Worm (Caenorhabditis elegans) whole organism, mixed stage, embryonic: Measurements from ENCODE around the gene F47B7.3.

Experiments used
- M03D4.4 ChIP-seq: sonication (generic microtip); optimal IDR thresholded peaks from 2 replicates; lab custom pipeline; 2017; ENCODE audit warnings: mild to moderate bottlenecking, missing genetic modification characterization, missing compliant biosample characterization
- blmp-1 ChIP-seq: fragments of 150-350 bp; optimal IDR thresholded peaks from 2 replicates; lab custom pipeline; 2014; ENCODE audit warnings: missing biosample characterization, missing genetic modification characterization
- ceh-39 ChIP-seq: fragments of 150-350 bp; optimal IDR thresholded peaks from 2 replicates; lab custom pipeline; 2014; ENCODE audit warnings: missing biosample characterization, missing genetic modification characterization
- ces-1 ChIP-seq: fragments of 150-350 bp; optimal IDR thresholded peaks from 2 replicates; lab custom pipeline; 2014; ENCODE audit warnings: missing biosample characterization, missing genetic modification reagents, missing genetic modification characterization
- cnd-1 ChIP-seq: fragments of 200-800 bp; sonication (Bioruptor generic); optimal IDR thresholded peaks from 2 replicates; lab custom pipeline; 2018; ENCODE audit warnings: mild to moderate bottlenecking, missing genetic modification characterization, missing compliant biosample characterization
- lin-13 ChIP-seq: fragments of 150-350 bp; optimal IDR thresholded peaks from 2 replicates; lab custom pipeline; 2014; ENCODE audit warnings: missing biosample characterization, missing genetic modification characterization
- mab-5 ChIP-seq: fragments of 150-350 bp; optimal IDR thresholded peaks from 2 replicates; lab custom pipeline; 2014; ENCODE audit warnings: missing biosample characterization, missing genetic modification characterization
- mep-1 ChIP-seq: fragments of 150-350 bp; optimal IDR thresholded peaks from 2 replicates; lab custom pipeline; 2017; ENCODE audit warnings: missing biosample characterization, missing genetic modification reagents, missing genetic modification characterization, inconsistent platforms
- mls-2 ChIP-seq: sonication (generic microtip); optimal IDR thresholded peaks from 2 replicates; lab custom pipeline; 2016; ENCODE audit warnings: mild to moderate bottlenecking, missing genetic modification characterization, moderate library complexity, missing compliant biosample characterization
- nhr-2 ChIP-seq: fragments of 150-350 bp; optimal IDR thresholded peaks from 2 replicates; lab custom pipeline; 2014; ENCODE audit warnings: missing biosample characterization, missing genetic modification characterization
- nhr-28 ChIP-seq: fragments of 150-350 bp; optimal IDR thresholded peaks from 2 replicates; lab custom pipeline; 2014; ENCODE audit warnings: missing biosample characterization, missing genetic modification characterization
- nhr-76 ChIP-seq: sonication (generic microtip); optimal IDR thresholded peaks from 2 replicates; lab custom pipeline; 2017; ENCODE audit warnings: missing biosample characterization, missing genetic modification characterization
- unc-39 ChIP-seq: fragments of 150-350 bp; optimal IDR thresholded peaks from 2 replicates; lab custom pipeline; 2014; ENCODE audit warnings: missing biosample characterization, missing genetic modification characterization
- ztf-11 ChIP-seq: fragments of 150-350 bp; optimal IDR thresholded peaks from 2 replicates; lab custom pipeline; 2014; ENCODE audit warnings: missing biosample characterization, missing genetic modification characterization

DNA sequence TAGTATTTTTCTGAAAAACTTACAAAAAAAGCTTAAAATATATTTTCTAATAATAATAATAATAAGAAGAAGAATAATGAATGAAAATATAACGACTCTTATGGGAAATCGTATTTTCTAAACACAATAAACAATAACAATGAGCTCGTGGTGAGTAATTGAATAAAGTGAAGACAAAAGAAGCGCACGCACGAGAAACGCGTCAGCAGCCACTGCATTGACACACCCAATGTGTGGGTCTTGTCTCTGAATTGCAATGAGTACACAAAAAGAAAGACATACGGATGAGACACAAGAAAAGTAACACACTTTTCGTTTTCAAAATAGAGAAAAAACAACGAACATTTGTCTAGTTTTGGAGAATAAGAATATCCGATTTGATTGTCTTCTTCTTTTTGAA lies 39.1 kb upstream of the F47B7.3 start, which contains the start of gene F35A5.8:
- TF ChIP-seq blmp-1 (tag; lab: Kevin White, UChicago) (peak; percentile 5), ces-1 (GFP tag; lab: Kevin White, UChicago) (peak; percentile 98), mab-5 (tag; lab: Kevin White, UChicago) (no peak), ztf-11 (tag; lab: Kevin White, UChicago) (no peak), mep-1 (peak; percentile 53), unc-39 (no peak), mls-2 (tag; lab: Kevin White, UChicago) (no peak), lin-13 (tag; lab: Kevin White, UChicago) (peak; percentile 94), ceh-39 (tag; lab: Kevin White, UChicago) (no peak), nhr-76 (tag; lab: Kevin White, UChicago) (no peak), nhr-28 (no peak), cnd-1 (no peak), nhr-2 (no peak), M03D4.4 (tag; lab: Kevin White, UChicago) (no peak)
